In genomic region chr2L:21108759-21109282, dm6 we compare ENCODE assay signal across 1 fruit fly cellular context.
A peak's percentile ranks its signal among the peaks of the same experiment; 100 is the strongest.
TF ChIP-seq lines count a peak whose summit lies in the region.

No protein-coding gene starts in this region.

TF ChIP-seq in whole organism, embryonic, 481 proteins besides CTCF, POLR2A, EP300 and RAD21 (continued from another document and continues in another):
- TF ChIP-seq Deaf1 (tag; optimal IDR thresholded peaks at IDR 0.05; lab: Kevin White, UChicago) (peak; percentile 21), seq (GFP tag; IDR thresholded peaks at IDR 0.05; lab: Robert Waterston, UW) (peak; percentile 48; the same call in 1 of the 2 replicates), CG2199 (GFP tag; IDR thresholded peaks at IDR 0.05; lab: Robert Waterston, UW) (no peak; the same call in 2 of the 3 replicates), row (GFP tag; IDR thresholded peaks at IDR 0.05; lab: Robert Waterston, UW) (peak; percentile 73), her (GFP tag; optimal IDR thresholded peaks at IDR 0.05; lab: Kevin White, UChicago) (no peak), Lim3 (GFP tag; IDR thresholded peaks at IDR 0.05; lab: Robert Waterston, UW) (no peak), CG31441 (GFP tag; IDR thresholded peaks at IDR 0.05; lab: Robert Waterston, UW) (peak; percentile 49), gce (GFP tag; IDR thresholded peaks at IDR 0.05; lab: Robert Waterston, UW) (no peak), Antp (GFP tag; optimal IDR thresholded peaks at IDR 0.05; lab: Kevin White, UChicago) (peak; percentile 8), ash1 (GFP tag; optimal IDR thresholded peaks at IDR 0.05; lab: Kevin White, UChicago) (no peak), CG3995 (GFP tag; optimal IDR thresholded peaks at IDR 0.05; lab: Kevin White, UChicago) (no peak), usp (GFP tag; optimal IDR thresholded peaks at IDR 0.05; lab: Kevin White, UChicago) (no peak), nau (GFP tag; optimal IDR thresholded peaks at IDR 0.05; lab: Kevin White, UChicago) (no peak), hbn (GFP tag; IDR thresholded peaks at IDR 0.05; lab: Robert Waterston, UW; ENCODE audit: partially characterized antibody) (no peak), sim (GFP tag; IDR thresholded peaks at IDR 0.05; lab: Robert Waterston, UW) (0 out of 2 replicates have a peak, but pooled peaks have one; percentile 37), CG11504 (tag; optimal IDR thresholded peaks at IDR 0.05; lab: Kevin White, UChicago) (peak; percentile 86), onecut (GFP tag; IDR thresholded peaks at IDR 0.05; lab: Robert Waterston, UW) (peak; percentile 49), inv (GFP tag; IDR thresholded peaks at IDR 0.05; lab: Robert Waterston, UW; ENCODE audit: partially characterized antibody) (no peak), ken (GFP tag; IDR thresholded peaks at IDR 0.05; lab: Robert Waterston, UW) (no peak), CG17802 (tag; optimal IDR thresholded peaks at IDR 0.05; lab: Kevin White, UChicago) (no peak), Usf (GFP tag; optimal IDR thresholded peaks at IDR 0.05; lab: Kevin White, UChicago) (peak; percentile 26), CG3407 (GFP tag; optimal IDR thresholded peaks at IDR 0.05; lab: Kevin White, UChicago) (peak; percentile 39), klu (GFP tag; IDR thresholded peaks at IDR 0.05; lab: Robert Waterston, UW) (no peak), ci (GFP tag; IDR thresholded peaks at IDR 0.05; lab: Robert Waterston, UW) (no peak; the same call in 2 of the 3 replicates), CG6765 (GFP tag; optimal IDR thresholded peaks at IDR 0.05; lab: Kevin White, UChicago) (no peak), CrebB (tag; optimal IDR thresholded peaks at IDR 0.05; lab: Kevin White, UChicago) (no peak), Fer3 (tag; optimal IDR thresholded peaks at IDR 0.05; lab: Kevin White, UChicago) (peak; percentile 20), lola (GFP tag; optimal IDR thresholded peaks at IDR 0.05; lab: Kevin White, UChicago) (peak in 1 of 3 experiments; percentile 82), Atf3 (GFP tag; optimal IDR thresholded peaks at IDR 0.05; lab: Kevin White, UChicago) (peak; percentile 33), pnt (GFP tag; optimal IDR thresholded peaks at IDR 0.05; lab: Kevin White, UChicago) (peak; percentile 37), Atf6 (GFP tag; IDR thresholded peaks at IDR 0.05; lab: Robert Waterston, UW) (0 out of 2 replicates have a peak, but pooled peaks have one; percentile 30), MBD-R2 (GFP tag; IDR thresholded peaks at IDR 0.05; lab: Robert Waterston, UW) (peak; percentile 15; the same call in 1 of the 2 replicates), Opbp (GFP tag; IDR thresholded peaks at IDR 0.05; lab: Robert Waterston, UW; ENCODE audit: partially characterized antibody) (no peak), sisA (GFP tag; IDR thresholded peaks at IDR 0.05; lab: Robert Waterston, UW) (no peak; the same call in 1 of the 2 replicates), gfzf (GFP tag; optimal IDR thresholded peaks at IDR 0.05; lab: Kevin White, UChicago) (no peak), da (GFP tag; optimal IDR thresholded peaks at IDR 0.05; lab: Kevin White, UChicago) (no peak), dati (GFP tag; IDR thresholded peaks at IDR 0.05; lab: Robert Waterston, UW) (no peak), CG12219 (GFP tag; optimal IDR thresholded peaks at IDR 0.05; lab: Kevin White, UChicago) (peak; percentile 59), Hr51 (GFP tag; optimal IDR thresholded peaks at IDR 0.05; lab: Kevin White, UChicago) (peak; percentile 33 to 74), D19A (tag; optimal IDR thresholded peaks at IDR 0.05; lab: Kevin White, UChicago) (peak; percentile 71), exex (tag; optimal IDR thresholded peaks at IDR 0.05; lab: Kevin White, UChicago) (no peak), trh (GFP tag; optimal IDR thresholded peaks at IDR 0.05; lab: Kevin White, UChicago) (peak; percentile 19), pum (GFP tag; optimal IDR thresholded peaks at IDR 0.05; lab: Kevin White, UChicago) (peak; percentile 24), dmrt99B (tag; optimal IDR thresholded peaks at IDR 0.05; lab: Kevin White, UChicago) (peak; percentile 65), CG12769 (tag; optimal IDR thresholded peaks at IDR 0.05; lab: Kevin White, UChicago) (no peak), lov (optimal IDR thresholded peaks at IDR 0.05; lab: Kevin White, UChicago) (no peak), lov (GFP tag; IDR thresholded peaks at IDR 0.05; lab: Robert Waterston, UW) (peak; percentile 7; the same call in 1 of the 3 replicates), bcd (GFP tag; optimal IDR thresholded peaks at IDR 0.05; lab: Kevin White, UChicago) (peak; percentile 52), CG43689 (GFP tag; IDR thresholded peaks at IDR 0.05; lab: Robert Waterston, UW) (no peak), Gsc (GFP tag; IDR thresholded peaks at IDR 0.05; lab: Robert Waterston, UW) (no peak), CG15696 (tag; optimal IDR thresholded peaks at IDR 0.05; lab: Kevin White, UChicago) (peak; percentile 55), CG7839 (tag; optimal IDR thresholded peaks at IDR 0.05; lab: Kevin White, UChicago) (peak; percentile 72), CG8944 (GFP tag; optimal IDR thresholded peaks at IDR 0.05; lab: Kevin White, UChicago) (peak; percentile 22), Bdp1 (GFP tag; optimal IDR thresholded peaks at IDR 0.05; lab: Kevin White, UChicago) (peak; percentile 26), lbe (GFP tag; optimal IDR thresholded peaks at IDR 0.05; lab: Kevin White, UChicago) (no peak), kah (GFP tag; optimal IDR thresholded peaks at IDR 0.05; lab: Kevin White, UChicago) (no peak), CG10321 (GFP tag; IDR thresholded peaks at IDR 0.05; lab: Robert Waterston, UW) (no peak), CG9817 (tag; optimal IDR thresholded peaks at IDR 0.05; lab: Kevin White, UChicago) (peak; percentile 21), Oaz (GFP tag; IDR thresholded peaks at IDR 0.05; lab: Robert Waterston, UW) (no peak), zfh1 (GFP tag; IDR thresholded peaks at IDR 0.05; lab: Robert Waterston, UW) (peak; percentile 78), kni (GFP tag; optimal IDR thresholded peaks at IDR 0.05; lab: Kevin White, UChicago) (no peak), Dad (GFP tag; optimal IDR thresholded peaks at IDR 0.05; lab: Kevin White, UChicago) (peak; percentile 62), Nf-YA (GFP tag; IDR thresholded peaks at IDR 0.05; lab: Robert Waterston, UW) (0 out of 2 replicates have a peak, but pooled peaks have one; percentile 38), Drgx (GFP tag; IDR thresholded peaks at IDR 0.05; lab: Robert Waterston, UW) (no peak), toy (GFP tag; IDR thresholded peaks at IDR 0.05; lab: Robert Waterston, UW) (no peak), ranshi (GFP tag; IDR thresholded peaks at IDR 0.05; lab: Robert Waterston, UW) (no peak), MESR4 (GFP tag; optimal IDR thresholded peaks at IDR 0.05; lab: Kevin White, UChicago) (no peak), ftz-f1 (GFP tag; optimal IDR thresholded peaks at IDR 0.05; lab: Kevin White, UChicago) (no peak), CG30431 (GFP tag; optimal IDR thresholded peaks at IDR 0.05; lab: Kevin White, UChicago) (peak; percentile 66), TFAM (GFP tag; optimal IDR thresholded peaks at IDR 0.05; lab: Kevin White, UChicago) (no peak), CG14441 (GFP tag; IDR thresholded peaks at IDR 0.05; lab: Robert Waterston, UW) (0 out of 2 replicates have a peak, but pooled peaks have one; percentile 37), CG15601 (tag; optimal IDR thresholded peaks at IDR 0.05; lab: Kevin White, UChicago) (peak; percentile 56), CG9215 (GFP tag; IDR thresholded peaks at IDR 0.05; lab: Robert Waterston, UW) (no peak), CG7928 (GFP tag; optimal IDR thresholded peaks at IDR 0.05; lab: Kevin White, UChicago) (no peak), Myb (GFP tag; optimal IDR thresholded peaks at IDR 0.05; lab: Kevin White, UChicago) (peak; percentile 16), CG8765 (GFP tag; IDR thresholded peaks at IDR 0.05; lab: Robert Waterston, UW) (no peak), ems (GFP tag; optimal IDR thresholded peaks at IDR 0.05; lab: Kevin White, UChicago) (peak; percentile 44), Elba2 (GFP tag; optimal IDR thresholded peaks at IDR 0.05; lab: Kevin White, UChicago) (no peak), CG12942 (GFP tag; optimal IDR thresholded peaks at IDR 0.05; lab: Kevin White, UChicago) (no peak), CG11398 (GFP tag; optimal IDR thresholded peaks at IDR 0.05; lab: Kevin White, UChicago) (no peak), gsb (GFP tag; IDR thresholded peaks at IDR 0.05; lab: Robert Waterston, UW) (no peak), pfk (GFP tag; optimal IDR thresholded peaks at IDR 0.05; lab: Kevin White, UChicago) (no peak), fd96Cb (tag; optimal IDR thresholded peaks at IDR 0.05; lab: Kevin White, UChicago) (peak; percentile 38), CG6813 (GFP tag; optimal IDR thresholded peaks at IDR 0.05; lab: Kevin White, UChicago) (peak; percentile 6), Sry-β (GFP tag; optimal IDR thresholded peaks at IDR 0.05; lab: Kevin White, UChicago) (peak; percentile 23), CG10267 (tag; optimal IDR thresholded peaks at IDR 0.05; lab: Kevin White, UChicago) (peak; percentile 44), CG3726 (GFP tag; IDR thresholded peaks at IDR 0.05; lab: Robert Waterston, UW) (no peak), CG10959 (GFP tag; IDR thresholded peaks at IDR 0.05; lab: Robert Waterston, UW) (peak; percentile 58), Ets97D (GFP tag; optimal IDR thresholded peaks at IDR 0.05; lab: Kevin White, UChicago) (peak; percentile 38), lilli (GFP tag; optimal IDR thresholded peaks at IDR 0.05; lab: Kevin White, UChicago) (peak; percentile 68), Sry-δ (GFP tag; optimal IDR thresholded peaks at IDR 0.05; lab: Kevin White, UChicago) (peak; percentile 10), CG31224 (GFP tag; IDR thresholded peaks at IDR 0.05; lab: Robert Waterston, UW) (no peak), ac (GFP tag; optimal IDR thresholded peaks at IDR 0.05; lab: Kevin White, UChicago) (peak; percentile 34), Awh (GFP tag; IDR thresholded peaks at IDR 0.05; lab: Robert Waterston, UW) (peak; percentile 29; the same call in 1 of the 2 replicates), Lpt (GFP tag; optimal IDR thresholded peaks at IDR 0.05; lab: Kevin White, UChicago) (no peak), stc (GFP tag; IDR thresholded peaks at IDR 0.05; lab: Robert Waterston, UW) (0 out of 2 replicates have a peak, but pooled peaks have one; percentile 9), phol (tag; optimal IDR thresholded peaks at IDR 0.05; lab: Kevin White, UChicago) (peak; percentile 65), HHEX (GFP tag; optimal IDR thresholded peaks at IDR 0.05; lab: Kevin White, UChicago) (peak; percentile 15), Dp (GFP tag; optimal IDR thresholded peaks at IDR 0.05; lab: Kevin White, UChicago) (no peak), CG14965 (GFP tag; optimal IDR thresholded peaks at IDR 0.05; lab: Kevin White, UChicago; ENCODE audit: borderline replicate concordance) (no peak), sob (GFP tag; IDR thresholded peaks at IDR 0.05; lab: Robert Waterston, UW) (0 out of 2 replicates have a peak, but pooled peaks have one; percentile 45), CG16863 (GFP tag; optimal IDR thresholded peaks at IDR 0.05; lab: Kevin White, UChicago) (peak; percentile 53), grau (tag; optimal IDR thresholded peaks at IDR 0.05; lab: Kevin White, UChicago) (peak; percentile 58), CG9876 (GFP tag; optimal IDR thresholded peaks at IDR 0.05; lab: Kevin White, UChicago) (no peak), CG15514 (GFP tag; optimal IDR thresholded peaks at IDR 0.05; lab: Kevin White, UChicago) (peak; percentile 37), CG12299 (tag; optimal IDR thresholded peaks at IDR 0.05; lab: Kevin White, UChicago) (peak; percentile 20), zf30C (GFP tag; optimal IDR thresholded peaks at IDR 0.05; lab: Kevin White, UChicago) (peak; percentile 83), hkb (optimal IDR thresholded peaks at IDR 0.05; lab: Kevin White, UChicago) (no peak), hkb (GFP tag; IDR thresholded peaks at IDR 0.05; lab: Robert Waterston, UW) (peak; percentile 69), CG7556 (GFP tag; optimal IDR thresholded peaks at IDR 0.05; lab: Kevin White, UChicago) (peak; percentile 49), ro (GFP tag; IDR thresholded peaks at IDR 0.05; lab: Robert Waterston, UW) (no peak), Blimp-1 (GFP tag; optimal IDR thresholded peaks at IDR 0.05; lab: Kevin White, UChicago) (peak; percentile 54), CG6175 (GFP tag; IDR thresholded peaks at IDR 0.05; lab: Robert Waterston, UW) (no peak), CG10543 (GFP tag; optimal IDR thresholded peaks at IDR 0.05; lab: Kevin White, UChicago) (no peak), tgo (GFP tag; IDR thresholded peaks at IDR 0.05; lab: Robert Waterston, UW) (peak; percentile 62; the same call in 2 of the 3 replicates), CG8478 (optimal IDR thresholded peaks at IDR 0.05; lab: Kevin White, UChicago) (no peak), Ravus (GFP tag; IDR thresholded peaks at IDR 0.05; lab: Robert Waterston, UW) (no peak), Pdp1 (GFP tag; optimal IDR thresholded peaks at IDR 0.05; lab: Kevin White, UChicago) (peak; percentile 31 to 40), ap (GFP tag; IDR thresholded peaks at IDR 0.05; lab: Robert Waterston, UW) (no peak), Fer1 (GFP tag; optimal IDR thresholded peaks at IDR 0.05; lab: Kevin White, UChicago) (no peak), CG6854 (GFP tag; optimal IDR thresholded peaks at IDR 0.05; lab: Kevin White, UChicago) (no peak), CG14050 (GFP tag; IDR thresholded peaks at IDR 0.05; lab: Robert Waterston, UW) (no peak), CG14860 (GFP tag; IDR thresholded peaks at IDR 0.05; lab: Robert Waterston, UW; ENCODE audit: partially characterized antibody) (no peak), YL-1 (GFP tag; optimal IDR thresholded peaks at IDR 0.05; lab: Kevin White, UChicago) (no peak), CG11085 (GFP tag; IDR thresholded peaks at IDR 0.05; lab: Robert Waterston, UW) (no peak), odd (GFP tag; optimal IDR thresholded peaks at IDR 0.05; lab: Kevin White, UChicago) (peak; percentile 28), CG11456 (GFP tag; IDR thresholded peaks at IDR 0.05; lab: Robert Waterston, UW) (no peak), CG34376 (GFP tag; optimal IDR thresholded peaks at IDR 0.05; lab: Kevin White, UChicago) (no peak), CG13123 (GFP tag; optimal IDR thresholded peaks at IDR 0.05; lab: Kevin White, UChicago) (peak; percentile 3), Side (GFP tag; optimal IDR thresholded peaks at IDR 0.05; lab: Kevin White, UChicago) (peak; percentile 40), insv (GFP tag; optimal IDR thresholded peaks at IDR 0.05; lab: Kevin White, UChicago) (peak in 1 of 2 experiments; percentile 12), CG7357 (GFP tag; IDR thresholded peaks at IDR 0.05; lab: Robert Waterston, UW) (no peak), Hr3 (GFP tag; optimal IDR thresholded peaks at IDR 0.05; lab: Kevin White, UChicago) (peak; percentile 56)
